Fruit fly (Drosophila melanogaster) whole organism, wandering third instar larva: ENCODE results near the gene CG14627.

Experiments
- OdsH ChIP-seq: fragments of 200-800 bp; sonication (Bioruptor generic); optimal IDR thresholded peaks from 2 replicates; lab custom pipeline; 2016; ENCODE audit warnings: missing biosample characterization, mild to moderate bottlenecking, missing genetic modification characterization
- dsf ChIP-seq: sonication (Bioruptor generic); optimal IDR thresholded peaks from 2 replicates; lab custom pipeline; 2016; ENCODE audit warnings: missing biosample characterization, missing genetic modification characterization, borderline replicate concordance
- foxo ChIP-seq, 2 experiments: fragments of 200-800 bp; sonication (Bioruptor generic); optimal IDR thresholded peaks; 2 replicates in 1 of 2; 3 replicates in 1 of 2; lab custom pipeline; 2016 to 2017; ENCODE audit warnings: missing biosample characterization in 2 of 2, missing genetic modification characterization in 2 of 2
- pan ChIP-seq: fragments of >200 bp; optimal IDR thresholded peaks from 2 replicates; lab custom pipeline; 2017
- tai ChIP-seq: sonication (Bioruptor generic); optimal IDR thresholded peaks from 2 replicates; lab custom pipeline; 2016; ENCODE audit warnings: missing biosample characterization, missing genetic modification characterization

DNA sequence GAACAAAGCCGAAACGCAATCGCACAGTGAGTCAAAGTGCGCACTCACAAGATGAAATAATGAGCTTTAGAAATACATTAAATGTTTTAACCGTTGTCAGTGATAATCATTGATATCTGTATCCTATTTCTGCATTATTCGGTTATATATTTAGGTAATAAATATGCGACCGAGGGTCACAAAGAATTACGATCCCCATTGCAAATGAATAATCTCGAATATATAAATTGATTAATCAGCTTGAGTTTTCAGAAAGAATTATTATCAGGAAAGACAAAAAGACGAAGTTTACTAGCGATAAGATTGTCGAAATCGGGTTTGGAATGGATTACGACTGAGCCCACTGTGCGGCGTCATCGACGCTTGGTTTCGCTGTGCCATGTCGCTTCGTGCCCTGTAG lies 10.4 kb upstream of the CG14627 start:
- TF ChIP-seq tai (GFP tag; lab: Kevin White, UChicago), result no peak
- TF ChIP-seq pan, result no peak
- TF ChIP-seq OdsH (GFP tag; lab: Kevin White, UChicago), result peak; percentile 30
- TF ChIP-seq dsf, result no peak
- peak in 1 of 2 experiments; percentile 65 for TF ChIP-seq foxo (GFP tag; optimal IDR thresholded peaks at IDR 0.05; lab: Kevin White, UChicago)
